Worm (Caenorhabditis elegans) whole organism, dauer: Measurements from ENCODE around the gene F54D11.4.

ENCODE experiments used
- unc-62 ChIP-seq: sonication (generic microtip); optimal IDR thresholded peaks from 2 replicates; lab custom pipeline; 2017; ENCODE audit warnings: missing biosample characterization, missing genetic modification reagents, missing genetic modification characterization

Gene F54D11.4

DNA sequence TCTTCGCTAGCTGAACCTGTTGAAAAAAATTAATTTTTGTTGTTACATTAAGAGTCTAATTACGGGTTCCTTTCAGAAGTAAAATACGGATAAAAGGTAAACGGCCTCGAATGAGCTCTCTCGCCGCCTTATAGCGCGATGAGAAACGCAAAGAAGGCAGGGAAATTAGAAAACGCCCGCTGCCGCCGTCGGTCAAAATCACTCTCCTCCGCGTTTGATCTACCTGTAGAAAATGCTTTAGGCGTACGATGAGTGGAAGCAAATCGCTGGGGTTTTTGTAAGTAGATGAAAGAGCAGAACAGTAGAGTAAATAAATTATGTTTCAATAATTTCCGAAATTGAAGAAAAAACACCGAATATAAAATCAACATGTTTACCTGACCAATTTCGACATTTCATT lies 21.2 kb downstream of the F54D11.4 start:
- no peak for TF ChIP-seq unc-62 (GFP tag; lab: Kevin White, UChicago)

DNA sequence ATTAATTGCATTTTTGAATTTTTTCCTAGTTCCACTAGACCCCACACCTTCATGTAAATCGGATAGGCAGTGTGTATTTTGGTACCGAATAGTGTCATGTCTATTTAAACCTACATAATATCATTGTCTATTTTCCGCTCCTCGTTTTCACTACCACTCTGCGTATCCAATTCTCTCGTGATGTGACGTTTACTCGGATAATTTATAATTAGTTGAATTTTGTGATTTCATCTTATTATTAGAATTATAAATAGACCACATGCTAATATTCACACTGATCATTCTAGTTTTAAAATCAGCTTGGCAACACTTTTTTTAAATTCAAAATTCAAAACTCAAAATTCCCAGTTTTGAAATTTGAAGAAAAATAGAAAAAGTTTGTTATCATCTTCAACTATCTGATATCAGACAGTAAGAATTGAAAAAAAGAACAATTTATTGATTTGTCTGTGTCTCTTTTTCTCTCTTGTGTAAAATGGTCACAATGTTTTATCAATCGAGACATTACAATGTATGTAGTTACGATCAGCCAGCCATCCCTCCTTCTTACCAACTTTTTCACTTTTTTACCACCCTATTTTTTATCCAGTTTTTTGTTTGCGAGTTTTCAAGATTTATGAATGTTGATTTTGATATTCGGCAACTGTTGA lies 24.7 kb downstream of the F54D11.4 start:
- no peak for TF ChIP-seq unc-62 (GFP tag; lab: Kevin White, UChicago)

DNA sequence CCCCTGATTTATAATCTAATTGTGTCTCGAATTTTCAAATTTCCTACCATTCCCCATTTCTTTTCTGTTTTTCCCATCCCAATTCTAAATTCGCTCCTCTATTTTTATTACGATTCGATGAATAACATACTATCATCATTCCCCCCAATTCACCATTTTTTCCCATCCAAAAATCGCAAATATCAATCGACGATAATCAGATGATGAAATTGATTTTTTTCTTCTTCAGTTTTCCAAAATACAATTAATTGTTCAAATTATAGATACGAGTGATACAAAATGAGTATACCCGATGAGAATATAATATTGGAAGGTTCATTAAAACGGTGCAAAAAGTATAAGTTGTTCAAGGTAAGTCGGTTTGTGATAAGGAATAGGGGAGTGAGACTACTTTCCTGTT lies 26.7 kb downstream of the F54D11.4 start, which contains the start of gene soc-1:
soc-1 (plus strand) TSS at position 262 of the 400 bp plus-strand sequence.
- TF ChIP-seq unc-62 (GFP tag; lab: Kevin White, UChicago) = no peak

DNA sequence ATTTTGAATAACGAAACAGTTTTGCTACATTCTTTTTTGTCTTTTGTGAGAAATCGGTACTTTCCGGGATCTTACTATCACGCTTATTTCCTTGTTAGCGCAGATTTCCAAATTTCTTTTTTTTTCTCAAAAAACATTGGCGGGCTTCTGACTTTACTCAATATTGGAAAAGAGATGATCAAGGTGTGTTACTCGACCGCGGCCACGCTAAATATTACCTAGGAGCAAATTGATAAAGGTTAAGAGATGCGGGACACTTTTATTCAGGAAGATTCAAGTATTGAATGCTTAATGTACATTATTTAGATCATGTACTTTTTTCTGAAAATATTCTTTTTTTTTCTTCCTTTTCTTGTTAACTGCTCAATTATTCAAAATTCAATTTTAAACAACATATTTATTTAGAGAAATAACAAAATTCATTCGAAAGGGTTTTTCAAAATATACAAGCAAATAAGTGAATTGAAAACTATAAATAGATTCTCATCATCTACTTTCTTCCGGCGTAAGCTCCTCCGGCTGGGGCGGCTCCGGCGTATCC lies 31.4 kb downstream of the F54D11.4 start:
- no peak for TF ChIP-seq unc-62 (GFP tag; lab: Kevin White, UChicago)

DNA sequence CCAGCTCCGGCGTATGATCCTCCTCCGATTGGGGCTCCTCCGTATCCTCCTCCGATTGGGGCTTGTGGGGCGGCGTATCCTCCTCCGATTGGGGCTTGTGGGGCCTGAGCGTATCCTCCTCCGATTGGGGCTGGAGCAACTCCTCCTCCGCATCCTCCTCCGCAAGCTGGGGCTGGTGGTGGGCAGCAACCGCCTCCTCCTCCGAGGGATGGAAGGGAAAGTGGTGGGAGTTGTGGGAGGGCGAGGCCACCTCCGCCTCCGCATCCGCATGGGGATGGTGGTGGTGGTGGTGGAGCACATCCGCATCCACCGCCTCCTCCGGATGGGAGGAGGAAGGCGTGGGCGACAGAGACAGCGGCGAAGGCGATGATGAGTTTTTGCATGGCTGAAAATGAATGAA lies 31.9 kb downstream of the F54D11.4 start, which contains the start of gene F41F3.3:
F41F3.3 (minus strand) TSS at position 383 of the 400 bp plus-strand sequence.
- no peak for TF ChIP-seq unc-62 (GFP tag; lab: Kevin White, UChicago)

DNA sequence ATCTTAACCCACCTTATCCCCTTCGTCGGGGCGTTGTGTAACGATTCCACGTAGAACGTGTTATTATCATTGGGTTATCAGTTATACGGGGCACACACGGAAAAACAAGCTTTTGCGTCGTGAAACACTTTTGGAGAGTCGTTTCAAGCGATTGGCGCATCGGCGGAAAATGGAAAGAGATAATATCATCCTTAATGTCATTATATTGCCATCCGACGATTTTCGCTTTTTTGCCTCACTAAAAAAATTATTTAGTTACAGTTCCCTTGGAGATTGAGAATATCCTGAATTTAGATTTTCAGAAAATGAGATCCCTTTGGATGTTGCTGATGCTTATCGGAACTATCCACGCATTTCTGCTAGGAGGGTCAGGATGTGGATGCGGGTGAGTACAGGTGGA lies 32.6 kb downstream of the F54D11.4 start, which contains the start of gene F41F3.8:
F41F3.8 (plus strand) TSS at position 301 of the 400 bp plus-strand sequence.
- no peak for TF ChIP-seq unc-62 (GFP tag; lab: Kevin White, UChicago)

DNA sequence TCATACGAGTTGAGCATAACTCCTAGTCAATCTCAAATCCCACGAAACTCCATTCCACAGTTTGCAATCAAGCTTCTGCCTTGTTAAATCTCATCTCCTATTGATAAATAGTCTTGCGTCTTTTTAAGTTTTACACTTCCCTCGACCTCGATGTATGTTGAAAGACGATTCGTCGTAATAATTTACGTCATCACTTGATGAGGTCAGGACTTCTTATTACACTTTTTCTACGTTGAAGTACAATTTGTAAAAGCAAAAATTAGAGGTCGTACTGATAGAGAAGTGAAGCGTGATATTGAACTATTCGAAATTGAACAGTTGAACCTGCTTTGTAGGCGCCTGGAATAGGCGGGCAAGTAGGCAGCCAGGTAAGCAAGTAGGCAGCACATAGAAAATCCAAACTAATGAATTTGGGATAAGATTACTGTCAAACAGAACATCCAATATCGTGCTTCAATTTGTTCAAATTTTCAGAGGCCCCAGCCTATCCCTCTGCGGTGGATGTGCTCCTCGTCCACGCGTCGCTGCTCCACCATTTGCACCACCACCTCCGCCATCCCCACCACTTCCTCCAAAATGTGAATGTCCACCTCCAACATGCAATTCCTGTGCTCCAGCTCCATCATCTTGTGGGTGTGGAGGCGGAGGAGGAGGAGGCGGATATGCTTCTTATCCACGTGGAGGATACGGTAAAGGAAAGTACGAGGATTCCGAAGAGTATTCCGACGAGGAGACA lies 33.9 kb downstream of the F54D11.4 start:
- TF ChIP-seq unc-62 (GFP tag; lab: Kevin White, UChicago) = no peak

DNA sequence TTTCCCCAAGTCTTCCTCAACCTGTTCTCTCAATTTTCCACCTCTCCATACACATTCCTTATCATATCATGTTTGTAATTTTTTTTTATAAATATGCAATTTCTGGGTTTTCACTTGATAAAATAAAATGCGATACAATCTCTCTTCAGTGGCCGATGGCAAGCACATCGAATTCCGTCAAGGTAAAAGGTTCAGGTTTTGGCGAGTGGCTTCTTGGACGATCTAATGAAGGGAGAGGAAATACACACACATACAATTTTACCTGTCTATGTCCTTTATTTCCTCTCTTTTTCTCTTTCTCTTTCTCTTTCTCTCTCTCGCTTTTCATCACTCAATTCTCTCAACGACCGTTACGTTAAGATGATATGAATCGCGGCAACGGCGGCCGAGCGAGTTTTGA lies 35.5 kb downstream of the F54D11.4 start:
- no peak for TF ChIP-seq unc-62 (GFP tag; lab: Kevin White, UChicago)

DNA sequence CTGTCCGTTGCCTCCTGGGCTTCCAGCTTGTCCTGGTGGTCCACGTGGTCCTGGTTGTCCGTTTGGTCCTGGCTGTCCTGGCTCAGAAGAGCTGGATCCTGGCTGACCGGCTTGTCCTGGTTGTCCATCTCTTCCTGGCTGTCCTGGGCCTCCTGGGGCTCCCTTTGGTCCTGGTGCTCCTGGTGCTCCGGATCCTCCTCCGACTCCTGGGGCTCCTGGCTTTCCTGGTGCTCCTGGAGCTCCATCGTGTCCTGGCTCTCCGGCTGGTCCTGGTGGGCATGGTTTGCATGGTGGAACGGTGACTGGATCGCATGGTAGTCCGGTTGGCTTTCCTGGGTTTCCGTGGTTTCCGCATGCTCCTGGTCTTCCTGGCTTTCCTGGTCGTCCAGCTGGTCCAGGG lies 37.1 kb downstream of the F54D11.4 start:
- no peak for TF ChIP-seq unc-62 (GFP tag; lab: Kevin White, UChicago)

DNA sequence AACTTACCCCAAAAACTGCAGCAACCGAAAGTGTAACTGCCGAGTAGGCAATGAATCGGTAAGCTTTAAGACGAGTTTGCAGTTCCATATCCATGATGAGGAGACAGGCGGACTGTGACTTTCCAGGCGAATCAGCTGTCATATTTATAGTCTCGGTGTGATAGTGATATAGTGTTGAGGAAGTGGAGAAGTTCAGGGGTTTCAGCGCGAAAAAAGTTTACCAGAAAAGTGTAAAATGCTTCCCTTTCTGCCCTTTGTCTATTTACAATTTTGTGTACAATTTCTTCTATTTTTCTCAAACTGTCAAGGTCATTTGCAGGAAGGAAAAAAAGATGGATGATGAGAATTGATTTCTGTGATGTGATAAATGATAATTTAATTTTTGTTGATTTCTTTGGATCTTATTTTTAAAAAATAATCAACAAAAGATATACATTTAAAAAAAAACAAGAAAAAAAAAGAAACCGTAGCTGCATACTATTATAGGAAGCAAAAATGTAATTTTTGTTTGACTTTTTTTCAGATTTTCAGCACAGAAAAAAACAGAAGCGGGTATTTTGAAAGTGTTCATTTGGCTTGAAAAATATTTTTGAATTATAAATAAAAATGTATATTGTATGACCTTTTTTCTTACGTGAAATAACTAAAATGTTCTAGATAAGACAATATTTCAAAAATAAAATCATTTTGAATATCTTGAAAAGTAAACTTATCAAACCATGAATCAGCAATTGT lies 38.1 kb downstream of the F54D11.4 start, which contains the start of the genes col-139 and F41F3.1:
col-139 (minus strand) TSS at position 101 of the 735 bp plus-strand sequence.
F41F3.1 (plus strand) TSS at position 685 of the 735 bp plus-strand sequence.
- no peak for TF ChIP-seq unc-62 (GFP tag; lab: Kevin White, UChicago)

DNA sequence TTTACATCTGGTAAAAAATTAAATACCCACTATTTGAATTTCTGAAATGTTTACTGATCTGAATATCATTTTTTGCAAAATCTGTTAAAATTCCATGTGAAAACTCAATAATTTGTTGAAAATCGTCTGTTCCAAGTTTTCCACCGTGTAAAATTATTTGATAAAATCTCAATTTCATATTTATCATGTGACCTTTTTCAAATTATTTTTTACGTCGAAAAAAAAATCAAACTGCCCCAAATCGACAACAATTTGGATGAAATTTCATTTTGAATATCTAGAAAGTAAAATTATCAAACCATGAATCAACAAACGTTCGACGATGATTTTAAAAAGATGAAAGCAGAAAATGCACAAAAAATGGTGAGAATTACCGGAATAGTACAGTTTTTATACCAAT lies 39.2 kb downstream of the F54D11.4 start, which contains the start of gene F41F3.9:
F41F3.9 (plus strand) TSS at position 301 of the 400 bp plus-strand sequence.
- TF ChIP-seq unc-62 (GFP tag; lab: Kevin White, UChicago) = no peak

DNA sequence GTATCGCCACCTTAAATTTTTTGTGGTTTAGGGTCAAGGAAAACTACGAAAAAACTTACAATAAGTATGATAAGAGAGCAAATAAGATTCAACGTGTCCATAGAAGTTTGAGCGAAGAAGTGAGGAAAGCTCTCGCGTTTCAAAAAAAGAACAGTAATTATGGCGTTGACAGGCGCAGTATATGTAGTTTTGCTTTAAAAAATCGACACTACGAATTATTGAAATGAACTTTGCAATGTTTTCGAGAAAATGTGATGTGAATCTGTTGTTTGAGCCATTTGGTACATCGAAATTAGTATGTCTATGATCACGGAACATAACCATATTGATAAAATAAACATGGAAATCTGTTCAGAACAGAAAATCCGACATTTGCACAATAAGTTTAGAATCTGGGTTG lies 46.4 kb downstream of the F54D11.4 start, which contains the start of gene srx-74:
srx-74 (minus strand) TSS at position 101 of the 400 bp plus-strand sequence.
- TF ChIP-seq unc-62 (GFP tag; lab: Kevin White, UChicago) = no peak

DNA sequence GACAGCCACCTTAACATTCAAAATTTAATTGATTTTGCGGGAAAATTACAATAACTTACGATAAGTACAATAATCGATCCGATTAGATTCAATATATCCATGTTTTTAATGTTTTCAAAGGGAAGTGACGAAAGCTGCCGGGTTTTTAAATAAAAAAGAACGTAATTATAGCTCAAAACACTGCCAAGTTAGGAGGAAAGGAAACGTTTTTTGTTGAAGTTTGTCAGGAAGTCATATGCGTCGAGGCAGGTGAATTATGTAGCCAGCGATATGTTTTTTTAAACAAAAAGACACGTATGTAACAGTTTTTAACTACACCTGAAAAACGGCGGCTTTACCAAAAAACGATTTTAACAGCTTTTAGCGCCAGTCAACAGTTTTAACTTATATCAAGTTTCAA lies 49.7 kb downstream of the F54D11.4 start, which contains the start of gene srx-73:
srx-73 (minus strand) TSS at position 101 of the 400 bp plus-strand sequence.
- TF ChIP-seq unc-62 (GFP tag; lab: Kevin White, UChicago) = no peak

DNA sequence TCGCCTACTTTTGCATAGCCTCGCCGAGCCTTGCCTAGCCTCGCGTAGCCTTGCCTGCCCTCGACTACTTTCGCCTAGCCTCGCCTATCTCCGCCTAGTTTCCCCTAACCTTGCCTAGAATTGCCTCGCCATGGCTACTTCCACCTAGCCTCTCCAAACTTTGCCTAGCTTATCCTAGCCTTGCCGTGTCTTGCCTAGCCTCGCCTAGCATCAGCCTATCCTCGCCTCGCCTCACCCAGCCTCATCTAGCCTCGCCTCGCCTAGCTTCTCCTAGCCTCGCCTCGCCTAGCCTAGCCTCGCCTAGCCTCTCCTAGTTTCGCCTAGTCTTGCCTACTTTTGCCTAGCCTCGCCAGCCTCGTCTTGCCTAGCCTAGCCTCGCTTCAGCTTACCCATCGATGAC lies 51.1 kb downstream of the F54D11.4 start:
- TF ChIP-seq unc-62 (GFP tag; lab: Kevin White, UChicago) = no peak
